Worm (Caenorhabditis elegans) whole organism, L3 larva: ENCODE measurements around the gene C08F8.15.

Experiments used
- R02D3.7 ChIP-seq: fragments of 150-350 bp; optimal IDR thresholded peaks from 2 replicates; lab custom pipeline; 2014; ENCODE audit warnings: missing biosample characterization, missing genetic modification characterization
- aly-2 ChIP-seq: fragments of 150-350 bp; optimal IDR thresholded peaks from 2 replicates; lab custom pipeline; 2014; ENCODE audit warnings: missing biosample characterization, missing genetic modification characterization
- ama-1 ChIP-seq: fragments of 150-350 bp; optimal IDR thresholded peaks from 2 replicates; lab custom pipeline; 2018
- ceh-16 ChIP-seq: sonication (generic microtip); optimal IDR thresholded peaks from 2 replicates; lab custom pipeline; 2017; ENCODE audit warnings: missing biosample characterization, missing genetic modification characterization
- ceh-28 ChIP-seq: fragments of 150-350 bp; optimal IDR thresholded peaks from 2 replicates; lab custom pipeline; 2014; ENCODE audit warnings: missing biosample characterization, missing genetic modification reagents, missing genetic modification characterization
- ceh-82 ChIP-seq: fragments of 150-350 bp; optimal IDR thresholded peaks from 2 replicates; lab custom pipeline; 2014; ENCODE audit warnings: missing biosample characterization, missing genetic modification characterization
- ceh-9 ChIP-seq: sonication (generic microtip); optimal IDR thresholded peaks from 2 replicates; lab custom pipeline; 2018; ENCODE audit warnings: missing biosample characterization, missing genetic modification characterization
- egl-27 ChIP-seq: sonication (generic microtip); optimal IDR thresholded peaks from 4 replicates; lab custom pipeline; 2017; ENCODE audit warnings: missing biosample characterization, missing genetic modification reagents, missing genetic modification characterization
- egl-5 ChIP-seq: fragments of 150-350 bp; optimal IDR thresholded peaks from 2 replicates; lab custom pipeline; 2017; ENCODE audit warnings: missing biosample characterization, missing genetic modification reagents, missing genetic modification characterization, inconsistent platforms
- elt-1 ChIP-seq: fragments of 150-350 bp; optimal IDR thresholded peaks from 2 replicates; lab custom pipeline; 2014; ENCODE audit warnings: missing biosample characterization, missing genetic modification characterization
- elt-2 ChIP-seq: sonication (generic microtip); optimal IDR thresholded peaks from 2 replicates; lab custom pipeline; 2016; ENCODE audit warnings: missing genetic modification reagents, mild to moderate bottlenecking, missing genetic modification characterization, missing compliant biosample characterization
- elt-3 ChIP-seq, 3 experiments: fragments of 150-350 bp in 1 of 3; sonication (generic microtip) in 2 of 3; optimal IDR thresholded peaks; 2 replicates in 2 of 3; 4 replicates in 1 of 3; lab custom pipeline; 2014 to 2017; ENCODE audit warnings: missing biosample characterization in 3 of 3, missing genetic modification characterization in 3 of 3
- eor-1 ChIP-seq, 2 experiments: fragments of 150-350 bp; optimal IDR thresholded peaks; 2 replicates each; lab custom pipeline; 2014 to 2018; ENCODE audit warnings: missing biosample characterization in 2 of 2, missing genetic modification characterization in 2 of 2
- fkh-10 ChIP-seq: sonication (generic microtip); optimal IDR thresholded peaks from 2 replicates; lab custom pipeline; 2017; ENCODE audit warnings: missing biosample characterization, missing genetic modification reagents, missing genetic modification characterization
- fos-1 ChIP-seq: fragments of 150-350 bp; optimal IDR thresholded peaks from 2 replicates; lab custom pipeline; 2014; ENCODE audit warnings: missing biosample characterization, missing genetic modification characterization
- hmg-11 ChIP-seq: sonication (generic microtip); optimal IDR thresholded peaks from 2 replicates; lab custom pipeline; 2016; ENCODE audit warnings: missing genetic modification characterization, missing compliant biosample characterization
- jun-1 ChIP-seq: fragments of 150-350 bp; optimal IDR thresholded peaks from 2 replicates; lab custom pipeline; 2014; ENCODE audit warnings: missing biosample characterization, missing genetic modification reagents, missing genetic modification characterization
- lin-15B ChIP-seq: fragments of 150-350 bp; optimal IDR thresholded peaks from 2 replicates; lab custom pipeline; 2014; ENCODE audit warnings: missing biosample characterization, missing genetic modification characterization
- lin-39 ChIP-seq: fragments of 150-350 bp; optimal IDR thresholded peaks from 2 replicates; lab custom pipeline; 2018; ENCODE audit warnings: missing biosample characterization, missing genetic modification reagents, missing genetic modification characterization
- lsy-12 ChIP-seq: sonication (generic microtip); optimal IDR thresholded peaks from 2 replicates; lab custom pipeline; 2016; ENCODE audit warnings: mild to moderate bottlenecking, missing genetic modification characterization, missing compliant biosample characterization
- mdl-1 ChIP-seq: fragments of 150-350 bp; optimal IDR thresholded peaks from 2 replicates; lab custom pipeline; 2014; ENCODE audit warnings: missing biosample characterization, missing genetic modification characterization
- mml-1 ChIP-seq: fragments of 150-350 bp; sonication (generic microtip); optimal IDR thresholded peaks from 3 replicates; lab custom pipeline; 2014; ENCODE audit warnings: missing biosample characterization, missing genetic modification characterization
- nfya-1 ChIP-seq: sonication (generic microtip); optimal IDR thresholded peaks from 2 replicates; lab custom pipeline; 2017; ENCODE audit warnings: missing genetic modification characterization, mild to moderate bottlenecking, missing compliant biosample characterization, antibody characterized with exemption, moderate library complexity; ENCODE audit not compliant: insufficient read depth
- nhr-11 ChIP-seq: fragments of 150-350 bp; optimal IDR thresholded peaks from 2 replicates; lab custom pipeline; 2014; ENCODE audit warnings: missing biosample characterization, missing genetic modification characterization
- nhr-23 ChIP-seq: fragments of 150-350 bp; optimal IDR thresholded peaks from 2 replicates; lab custom pipeline; 2014; ENCODE audit warnings: missing biosample characterization, missing genetic modification reagents, missing genetic modification characterization
- nhr-237 ChIP-seq: fragments of 150-350 bp; optimal IDR thresholded peaks from 2 replicates; lab custom pipeline; 2014; ENCODE audit warnings: missing biosample characterization, missing genetic modification characterization
- nhr-25 ChIP-seq: sonication (generic microtip); optimal IDR thresholded peaks from 2 replicates; lab custom pipeline; 2017; ENCODE audit warnings: missing biosample characterization, missing genetic modification characterization
- nhr-43 ChIP-seq: sonication (generic microtip); optimal IDR thresholded peaks from 2 replicates; lab custom pipeline; 2016; ENCODE audit warnings: mild to moderate bottlenecking, missing genetic modification characterization, missing compliant biosample characterization; ENCODE audit not compliant: poor library complexity, severe bottlenecking
- nhr-77 ChIP-seq: fragments of 150-350 bp; optimal IDR thresholded peaks from 2 replicates; lab custom pipeline; 2014; ENCODE audit warnings: missing biosample characterization, missing genetic modification characterization
- pha-4 ChIP-seq: fragments of 150-350 bp; optimal IDR thresholded peaks from 2 replicates; lab custom pipeline; 2014; ENCODE audit warnings: missing biosample characterization, missing genetic modification reagents, missing genetic modification characterization
- pqm-1 ChIP-seq: fragments of 150-350 bp; optimal IDR thresholded peaks from 2 replicates; lab custom pipeline; 2017; ENCODE audit warnings: missing biosample characterization, missing genetic modification characterization, inconsistent platforms
- sea-2 ChIP-seq: fragments of 150-350 bp; sonication (generic microtip); optimal IDR thresholded peaks from 4 replicates; lab custom pipeline; 2014; ENCODE audit warnings: missing biosample characterization, missing genetic modification reagents, missing genetic modification characterization
- skn-1 ChIP-seq: fragments of 150-350 bp; optimal IDR thresholded peaks from 2 replicates; lab custom pipeline; 2014; ENCODE audit warnings: missing biosample characterization, missing genetic modification characterization
- snpc-4 ChIP-seq: fragments of 150-350 bp; optimal IDR thresholded peaks from 2 replicates; lab custom pipeline; 2014; ENCODE audit warnings: missing biosample characterization, missing genetic modification characterization
- tbx-2 ChIP-seq: sonication (generic microtip); optimal IDR thresholded peaks from 2 replicates; lab custom pipeline; 2016; ENCODE audit warnings: mild to moderate bottlenecking, missing genetic modification characterization, missing compliant biosample characterization
- unc-39 ChIP-seq: sonication (generic microtip); optimal IDR thresholded peaks from 4 replicates; lab custom pipeline; 2017; ENCODE audit warnings: missing biosample characterization, missing genetic modification characterization
- unc-62 ChIP-seq: fragments of 150-350 bp; sonication (generic microtip); optimal IDR thresholded peaks from 4 replicates; lab custom pipeline; 2014; ENCODE audit warnings: missing biosample characterization, missing genetic modification reagents, missing genetic modification characterization
- zag-1 ChIP-seq: fragments of 150-350 bp; optimal IDR thresholded peaks from 2 replicates; lab custom pipeline; 2014; ENCODE audit warnings: missing biosample characterization, missing genetic modification characterization
- ztf-11 ChIP-seq: fragments of 150-350 bp; optimal IDR thresholded peaks from 2 replicates; lab custom pipeline; 2014; ENCODE audit warnings: missing biosample characterization, missing genetic modification characterization
- ztf-4 ChIP-seq: fragments of 150-350 bp; optimal IDR thresholded peaks from 2 replicates; lab custom pipeline; 2014; ENCODE audit warnings: missing biosample characterization, missing genetic modification characterization

C08F8.15 gene

ce11 chrIV:11125200-11125599 lies 35.4 kb downstream of the C08F8.15 start:
- TF ChIP-seq hmg-11 (tag; lab: Kevin White, UChicago) (peak; percentile 64), ztf-11 (tag; lab: Kevin White, UChicago) (no peak), elt-1 (tag; lab: Kevin White, UChicago) (no peak), ama-1 (lab: Kevin White, UChicago) (no peak), elt-2 (tag; lab: Kevin White, UChicago) (peak; percentile 18), ztf-4 (no peak), nfya-1 (peak; percentile 100), nhr-23 (peak; percentile 55), lin-39 (peak; percentile 50), elt-3 (tag; optimal IDR thresholded peaks at IDR 0.05; lab: Kevin White, UChicago) (no peak), sea-2 (GFP tag; lab: Kevin White, UChicago) (no peak), ceh-9 (tag; lab: Kevin White, UChicago) (no peak), lin-15B (tag; lab: Kevin White, UChicago) (peak; percentile 67), pha-4 (peak; percentile 38), lsy-12 (tag; lab: Kevin White, UChicago) (peak; percentile 27), mdl-1 (tag; lab: Kevin White, UChicago) (no peak), nhr-25 (tag; lab: Kevin White, UChicago) (peak; percentile 42)

- TF ChIP-seq ceh-82 (tag; lab: Kevin White, UChicago) = no peak
Measured at ce11 chrIV:11124674-11125073, 35.9 kb downstream of the C08F8.15 start, which contains the start of gene spo-11. TSS of gene spo-11 (minus strand) at chrIV:11124862.

- TF ChIP-seq zag-1 (tag; lab: Kevin White, UChicago) (no peak), R02D3.7 (tag; lab: Kevin White, UChicago) (no peak), pha-4 (peak; percentile 76), snpc-4 (tag; lab: Kevin White, UChicago) (no peak), elt-1 (tag; lab: Kevin White, UChicago) (peak; percentile 92), nhr-25 (tag; lab: Kevin White, UChicago) (peak; percentile 58), fkh-10 (GFP tag; lab: Kevin White, UChicago) (no peak), unc-62 (GFP tag; lab: Kevin White, UChicago) (no peak), nhr-77 (tag; lab: Kevin White, UChicago) (no peak), ceh-16 (tag; lab: Kevin White, UChicago) (no peak), nhr-23 (peak; percentile 82), nfya-1 (peak; percentile 5), mdl-1 (tag; lab: Kevin White, UChicago) (no peak), aly-2 (tag; lab: Kevin White, UChicago) (no peak), egl-5 (tag; lab: Kevin White, UChicago) (no peak), elt-3 (tag; optimal IDR thresholded peaks at IDR 0.05; lab: Kevin White, UChicago) (peak in 1 of 3 experiments; percentile 29), ceh-82 (tag; lab: Kevin White, UChicago) (no peak), ama-1 (lab: Kevin White, UChicago) (peak; percentile 36), nhr-237 (tag; lab: Kevin White, UChicago) (no peak), hmg-11 (tag; lab: Kevin White, UChicago) (no peak), unc-39 (tag; lab: Kevin White, UChicago) (no peak), nhr-11 (tag; lab: Kevin White, UChicago) (no peak)
Measured at ce11 chrIV:11119972-11120562, 40.5 kb downstream of the C08F8.15 start.

DNA sequence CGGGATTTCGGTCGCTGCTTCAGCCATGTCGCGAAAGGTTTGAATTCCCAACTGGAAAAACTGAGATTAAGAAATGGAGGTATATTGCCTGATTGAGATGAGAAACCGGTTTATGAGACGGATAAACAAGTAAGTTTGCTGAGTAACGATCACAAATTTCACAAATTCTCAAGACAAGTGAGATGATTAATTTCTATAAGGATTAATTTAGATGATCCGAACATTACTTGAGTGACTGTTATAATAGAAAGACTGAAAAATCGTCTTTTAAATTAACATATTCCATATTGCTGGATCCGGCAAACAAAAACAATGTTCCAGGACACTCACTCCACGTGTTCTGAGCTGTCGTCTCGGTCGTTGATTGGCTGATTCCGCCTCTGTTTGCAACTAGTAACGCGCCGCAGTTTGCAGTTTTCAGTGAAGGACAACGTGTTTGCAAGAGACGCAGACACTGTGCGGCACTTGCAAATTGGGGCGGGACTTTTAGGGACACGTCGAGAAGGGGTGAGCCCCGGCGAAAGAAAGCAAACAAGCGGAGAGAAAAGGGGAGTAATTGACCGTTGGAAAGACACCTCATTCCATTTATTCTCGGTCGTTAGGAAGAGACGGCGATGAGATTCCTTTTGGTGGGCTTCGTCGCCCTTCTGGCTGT lies 41.6 kb downstream of the C08F8.15 start, which contains the start of the genes imp-2 and enpl-1:
imp-2 (minus strand) TSS at position 51 of the 655 bp plus-strand sequence.
enpl-1 (plus strand) TSS at position 462 of the 655 bp plus-strand sequence.
- TF ChIP-seq unc-39 (tag; lab: Kevin White, UChicago) (no peak), lsy-12 (tag; lab: Kevin White, UChicago) (peak; percentile 97), skn-1 (tag; lab: Kevin White, UChicago) (peak; percentile 76), elt-1 (tag; lab: Kevin White, UChicago) (peak; percentile 37), pha-4 (peak; percentile 94), ztf-4 (no peak), ama-1 (lab: Kevin White, UChicago) (peak; percentile 42), lin-15B (tag; lab: Kevin White, UChicago) (peak; percentile 92), jun-1 (tag; lab: Kevin White, UChicago) (peak; percentile 86), pqm-1 (tag; lab: Kevin White, UChicago) (peak; percentile 62), egl-5 (tag; lab: Kevin White, UChicago) (peak; percentile 92), nhr-43 (tag; lab: Kevin White, UChicago) (peak; percentile 50), mdl-1 (tag; lab: Kevin White, UChicago) (peak; percentile 84), lin-39 (peak; percentile 97), sea-2 (GFP tag; lab: Kevin White, UChicago) (no peak), tbx-2 (peak; percentile 71), R02D3.7 (tag; lab: Kevin White, UChicago) (peak; percentile 78), mml-1 (tag; lab: Kevin White, UChicago) (no peak), nhr-23 (peak; percentile 92), fkh-10 (GFP tag; lab: Kevin White, UChicago) (peak; percentile 49), nhr-25 (tag; lab: Kevin White, UChicago) (peak; percentile 41), zag-1 (tag; lab: Kevin White, UChicago) (peak; percentile 50), nhr-11 (tag; lab: Kevin White, UChicago) (peak; percentile 18), egl-27 (peak; percentile 25), eor-1 (tag; optimal IDR thresholded peaks at IDR 0.05; lab: Kevin White, UChicago) (no peak), elt-2 (tag; lab: Kevin White, UChicago) (peak; percentile 81), nfya-1 (peak; percentile 100), fos-1 (tag; lab: Kevin White, UChicago) (no peak), snpc-4 (tag; lab: Kevin White, UChicago) (peak; percentile 23), hmg-11 (tag; lab: Kevin White, UChicago) (peak; percentile 89), ceh-28 (tag; lab: Kevin White, UChicago) (peak; percentile 79)
